Fruit fly (Drosophila melanogaster): Measurements from ENCODE around the gene Mrm2.

DNA sequence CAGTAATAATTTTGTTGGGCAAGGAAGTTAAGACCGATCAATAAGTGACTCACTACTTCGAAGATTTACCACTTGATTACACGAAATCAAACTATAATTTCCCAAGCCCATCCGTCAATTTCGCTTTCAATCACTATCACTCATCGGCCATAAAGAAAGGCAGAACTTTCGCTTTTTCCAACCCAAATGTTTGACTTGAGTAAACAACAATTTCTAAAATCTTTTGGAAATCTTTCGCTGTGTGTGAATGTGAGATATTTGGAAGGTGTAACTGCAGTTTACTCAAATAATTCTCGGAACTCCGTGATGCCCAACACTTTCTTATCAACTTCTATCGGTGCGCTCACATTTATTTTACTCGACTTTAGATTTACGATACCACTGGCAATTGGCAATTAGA, 39.3 kb upstream of the Mrm2 start:
- TF ChIP-seq CTCF (optimal IDR thresholded peaks at IDR 0.05): no peak
- no peak for TF ChIP-seq CG8478 (optimal IDR thresholded peaks at IDR 0.05)
